Fruit fly (Drosophila melanogaster) whole organism, embryonic: Measurements from ENCODE around the gene CG11052.
A peak's percentile ranks its signal among the peaks of the same experiment; 100 is the strongest.

Source experiments
- CG10267 ChIP-seq: fragments of 200-800 bp; sonication (Bioruptor generic); optimal IDR thresholded peaks from 2 replicates; lab custom pipeline; 2018; ENCODE audit warnings: missing biosample characterization, mild to moderate bottlenecking, missing genetic modification characterization, moderate library complexity
- CG10431 ChIP-seq: fragments of 200-800 bp; sonication (Bioruptor generic); optimal IDR thresholded peaks from 3 replicates; lab custom pipeline; 2018; ENCODE audit warnings: missing biosample characterization, mild to moderate bottlenecking, missing genetic modification characterization
- CG10462 ChIP-seq: fragments of 200-800 bp; sonication (Bioruptor generic); optimal IDR thresholded peaks from 2 replicates; lab custom pipeline; 2016; ENCODE audit warnings: missing biosample characterization, missing genetic modification characterization
- CG11504 ChIP-seq: fragments of 200-800 bp; sonication (Bioruptor generic); optimal IDR thresholded peaks from 3 replicates; lab custom pipeline; 2019; ENCODE audit warnings: missing biosample characterization, mild to moderate bottlenecking, missing genetic modification characterization, moderate library complexity
- CG12391 ChIP-seq: fragments of 200-800 bp; sonication (Bioruptor generic); optimal IDR thresholded peaks from 3 replicates; lab custom pipeline; 2018; ENCODE audit warnings: missing biosample characterization, mild to moderate bottlenecking, missing genetic modification characterization, moderate library complexity
- CG13424 ChIP-seq: fragments of 200-800 bp; sonication (Bioruptor generic); optimal IDR thresholded peaks from 2 replicates; lab custom pipeline; 2019; ENCODE audit warnings: missing biosample characterization, mild to moderate bottlenecking, missing genetic modification characterization, moderate library complexity
- CG14710 ChIP-seq: fragments of 200-800 bp; sonication (Bioruptor generic); optimal IDR thresholded peaks from 3 replicates; lab custom pipeline; 2019; ENCODE audit warnings: missing biosample characterization, mild to moderate bottlenecking, missing genetic modification characterization, moderate library complexity
- CG15514 ChIP-seq: fragments of 200-800 bp; sonication (Bioruptor generic); optimal IDR thresholded peaks from 3 replicates; lab custom pipeline; 2017; ENCODE audit warnings: missing biosample characterization, missing genetic modification characterization, mild to moderate bottlenecking, moderate library complexity, missing genetic modification reagents
- CG17186 ChIP-seq: fragments of 200-800 bp; sonication (Bioruptor generic); optimal IDR thresholded peaks from 3 replicates; lab custom pipeline; 2017; ENCODE audit warnings: missing biosample characterization, missing genetic modification reagents, missing genetic modification characterization
- CG17361 ChIP-seq: fragments of 200-800 bp; sonication (Bioruptor generic); IDR thresholded peaks from 3 replicates; pipeline ENCODE4 v1.3.6; 2022; ENCODE audit warnings: missing biosample characterization, missing genetic modification characterization
- CG17568 ChIP-seq: fragments of 200-800 bp; sonication (Bioruptor generic); optimal IDR thresholded peaks from 2 replicates; lab custom pipeline; 2018; ENCODE audit warnings: missing biosample characterization, mild to moderate bottlenecking, missing genetic modification characterization, moderate library complexity
- CG18011 ChIP-seq: fragments of 200-800 bp; sonication (Bioruptor generic); optimal IDR thresholded peaks from 2 replicates; lab custom pipeline; 2017; ENCODE audit warnings: missing biosample characterization, missing genetic modification characterization, mild to moderate bottlenecking, moderate library complexity, missing genotype
- CG2712 ChIP-seq: fragments of 200-800 bp; optimal IDR thresholded peaks from 3 replicates; lab custom pipeline; 2019; ENCODE audit warnings: missing biosample characterization, mild to moderate bottlenecking, missing genetic modification characterization, moderate library complexity
- CG2875 ChIP-seq: fragments of 200-800 bp; sonication (Bioruptor generic); optimal IDR thresholded peaks from 2 replicates; lab custom pipeline; 2017; ENCODE audit warnings: missing biosample characterization, mild to moderate bottlenecking, missing genetic modification characterization, missing genetic modification reagents
- CG30020 ChIP-seq: fragments of 200-800 bp; optimal IDR thresholded peaks from 2 replicates; lab custom pipeline; 2019; ENCODE audit warnings: missing biosample characterization, mild to moderate bottlenecking, missing genetic modification characterization, moderate library complexity
- CG30403 ChIP-seq: fragments of 200-800 bp; sonication (Bioruptor generic); optimal IDR thresholded peaks from 3 replicates; lab custom pipeline; 2016; ENCODE audit warnings: missing biosample characterization, missing genetic modification characterization
- CG3065 ChIP-seq: fragments of 200-800 bp; sonication (Bioruptor generic); optimal IDR thresholded peaks from 2 replicates; lab custom pipeline; 2016; ENCODE audit warnings: missing biosample characterization, missing genetic modification characterization
- CG3847 ChIP-seq: fragments of 200-800 bp; sonication (Bioruptor generic); IDR thresholded peaks from 2 replicates; pipeline ENCODE4 v1.3.6; 2022; ENCODE audit warnings: missing biosample characterization, missing genetic modification characterization
- CG3995 ChIP-seq: fragments of 200-800 bp; sonication (Bioruptor generic); optimal IDR thresholded peaks from 3 replicates; lab custom pipeline; 2016; ENCODE audit warnings: missing biosample characterization, missing genetic modification characterization
- CG6813 ChIP-seq: fragments of 200-800 bp; sonication (Bioruptor generic); optimal IDR thresholded peaks from 2 replicates; lab custom pipeline; 2017; ENCODE audit warnings: missing biosample characterization, missing genetic modification characterization, mild to moderate bottlenecking, moderate library complexity, missing genetic modification reagents
- CG7357 ChIP-seq: fragments of 200-800 bp; sonication (Bioruptor generic); IDR thresholded peaks from 3 replicates; pipeline ENCODE4 v1.3.6; 2022; ENCODE audit warnings: missing biosample characterization, missing genetic modification characterization
- CG7839 ChIP-seq: fragments of 200-800 bp; sonication (Bioruptor generic); optimal IDR thresholded peaks from 3 replicates; lab custom pipeline; 2018; ENCODE audit warnings: missing biosample characterization, mild to moderate bottlenecking, missing genetic modification characterization, moderate library complexity
- D ChIP-seq, 2 experiments: fragments of 200-800 bp in 1 of 2; fragments of >200 bp in 1 of 2; sonication (Bioruptor generic) in 1 of 2; optimal IDR thresholded peaks; 2 replicates in 1 of 2; 3 replicates in 1 of 2; lab custom pipeline; 2017; ENCODE audit warnings: mild to moderate bottlenecking in 1 of 2, missing biosample characterization in 1 of 2, missing genetic modification characterization in 1 of 2, missing genetic modification reagents in 1 of 2
- D19A ChIP-seq: fragments of 200-800 bp; optimal IDR thresholded peaks from 3 replicates; lab custom pipeline; 2019; ENCODE audit warnings: missing biosample characterization, mild to moderate bottlenecking, missing genetic modification characterization, moderate library complexity
- E2f2 ChIP-seq: fragments of 200-800 bp; sonication (Bioruptor generic); IDR thresholded peaks from 2 replicates; pipeline ENCODE4 v1.3.6; 2022; ENCODE audit warnings: missing biosample characterization, missing genetic modification characterization
- HLH3B ChIP-seq: fragments of 200-800 bp; sonication (Bioruptor generic); IDR thresholded peaks from 2 replicates; pipeline ENCODE4 v1.3.6; 2022; ENCODE audit warnings: missing biosample characterization, missing genetic modification characterization
- Hmx ChIP-seq: fragments of 200-800 bp; sonication (Bioruptor generic); optimal IDR thresholded peaks from 2 replicates; lab custom pipeline; 2016; ENCODE audit warnings: missing biosample characterization, missing genetic modification characterization
- MBD-R2 ChIP-seq: fragments of 200-800 bp; sonication (Bioruptor generic); IDR thresholded peaks from 2 replicates; pipeline ENCODE4 v1.3.6; 2022; ENCODE audit warnings: missing biosample characterization, missing genetic modification characterization
- MESR4 ChIP-seq: fragments of 200-800 bp; sonication (Bioruptor generic); optimal IDR thresholded peaks from 2 replicates; lab custom pipeline; 2018; ENCODE audit warnings: missing biosample characterization, mild to moderate bottlenecking, missing genetic modification characterization, moderate library complexity
- Med ChIP-seq: fragments of 200-800 bp; sonication (Bioruptor generic); peaks from one replicate; lab custom pipeline; 2016; ENCODE audit warnings: missing biosample characterization, missing genetic modification characterization, mild to moderate bottlenecking, inconsistent platforms, moderate library complexity
- Nf-YC ChIP-seq: fragments of 200-800 bp; optimal IDR thresholded peaks from 3 replicates; lab custom pipeline; 2019; ENCODE audit warnings: missing biosample characterization, mild to moderate bottlenecking, missing genetic modification characterization, moderate library complexity
- Sry-β ChIP-seq: fragments of 200-800 bp; sonication (Bioruptor generic); optimal IDR thresholded peaks from 2 replicates; lab custom pipeline; 2018; ENCODE audit warnings: missing biosample characterization, mild to moderate bottlenecking, missing genetic modification characterization, moderate library complexity
- Ssrp ChIP-seq: fragments of 200-800 bp; sonication (Bioruptor generic); optimal IDR thresholded peaks from 2 replicates; lab custom pipeline; 2018; ENCODE audit warnings: missing biosample characterization, mild to moderate bottlenecking, missing genetic modification characterization, moderate library complexity
- Taf1 ChIP-seq: fragments of 200-800 bp; sonication (Bioruptor generic); IDR thresholded peaks from 2 replicates; pipeline ENCODE4 v1.3.6; 2022; ENCODE audit warnings: missing biosample characterization, missing genetic modification characterization
- ase ChIP-seq: fragments of 200-800 bp; sonication (Bioruptor generic); IDR thresholded peaks from 3 replicates; pipeline ENCODE4 v1.3.6; 2022; ENCODE audit warnings: missing biosample characterization, missing genetic modification characterization
- bigmax ChIP-seq: fragments of 200-800 bp; sonication (Bioruptor generic); optimal IDR thresholded peaks from 2 replicates; lab custom pipeline; 2018; ENCODE audit warnings: missing biosample characterization, mild to moderate bottlenecking, missing genetic modification characterization
- croc ChIP-seq: fragments of 200-800 bp; sonication (Bioruptor generic); conservative IDR thresholded peaks from 3 replicates; pipeline ENCODE4 v1.3.6; 2022; ENCODE audit warnings: missing biosample characterization, missing genetic modification characterization
- gem ChIP-seq: fragments of 200-800 bp; sonication (Bioruptor generic); optimal IDR thresholded peaks from 2 replicates; lab custom pipeline; 2019; ENCODE audit warnings: missing biosample characterization, mild to moderate bottlenecking, missing genetic modification characterization, moderate library complexity
- hb ChIP-seq: fragments of 200-800 bp; sonication (Bioruptor generic); IDR thresholded peaks from 3 replicates; pipeline ENCODE4 v1.3.6; 2022; ENCODE audit warnings: missing biosample characterization, missing genetic modification characterization; ENCODE audit not compliant: partially characterized antibody
- lilli ChIP-seq: fragments of 200-800 bp; sonication (Bioruptor generic); optimal IDR thresholded peaks from 3 replicates; lab custom pipeline; 2016; ENCODE audit warnings: missing biosample characterization, missing genetic modification characterization
- onecut ChIP-seq: fragments of 200-800 bp; sonication (Bioruptor generic); IDR thresholded peaks from 2 replicates; pipeline ENCODE4 v1.3.6; 2022; ENCODE audit warnings: missing biosample characterization, missing genetic modification characterization
- phol ChIP-seq: fragments of 200-800 bp; sonication (Bioruptor generic); optimal IDR thresholded peaks from 3 replicates; lab custom pipeline; 2018; ENCODE audit warnings: missing biosample characterization, mild to moderate bottlenecking, missing genetic modification characterization, moderate library complexity
- prd ChIP-seq, 3 experiments: fragments of >200 bp in 2 of 3; fragments of 200-800 bp in 1 of 3; sonication (Bioruptor generic) in 1 of 3; optimal IDR thresholded peaks in 2 of 3; IDR thresholded peaks in 1 of 3; 2 replicates in 2 of 3; 3 replicates in 1 of 3; pipeline versions ENCODE4 v1.3.6 to Lab custom; 2017 to 2022; ENCODE audit warnings: missing biosample characterization in 1 of 3, missing genetic modification characterization in 1 of 3
- sd ChIP-seq: fragments of 200-800 bp; sonication (Bioruptor generic); optimal IDR thresholded peaks from 3 replicates; lab custom pipeline; 2018; ENCODE audit warnings: missing biosample characterization, mild to moderate bottlenecking, missing genetic modification characterization, moderate library complexity
- ssp ChIP-seq: fragments of 200-800 bp; sonication (Bioruptor generic); IDR thresholded peaks from 2 replicates; pipeline ENCODE4 v1.3.6; 2022; ENCODE audit warnings: missing biosample characterization, missing genetic modification characterization
- sug ChIP-seq: fragments of 200-800 bp; optimal IDR thresholded peaks from 2 replicates; lab custom pipeline; 2019; ENCODE audit warnings: missing biosample characterization, mild to moderate bottlenecking, missing genetic modification characterization, moderate library complexity
- tgo ChIP-seq: fragments of 200-800 bp; sonication (Bioruptor generic); IDR thresholded peaks from 3 replicates; pipeline ENCODE4 v1.3.6; 2022; ENCODE audit warnings: missing biosample characterization, missing genetic modification characterization
- usp ChIP-seq: fragments of >200 bp; optimal IDR thresholded peaks from 2 replicates; lab custom pipeline; 2017; ENCODE audit warnings: missing biosample characterization, missing genetic modification characterization

Gene CG11052

DNA sequence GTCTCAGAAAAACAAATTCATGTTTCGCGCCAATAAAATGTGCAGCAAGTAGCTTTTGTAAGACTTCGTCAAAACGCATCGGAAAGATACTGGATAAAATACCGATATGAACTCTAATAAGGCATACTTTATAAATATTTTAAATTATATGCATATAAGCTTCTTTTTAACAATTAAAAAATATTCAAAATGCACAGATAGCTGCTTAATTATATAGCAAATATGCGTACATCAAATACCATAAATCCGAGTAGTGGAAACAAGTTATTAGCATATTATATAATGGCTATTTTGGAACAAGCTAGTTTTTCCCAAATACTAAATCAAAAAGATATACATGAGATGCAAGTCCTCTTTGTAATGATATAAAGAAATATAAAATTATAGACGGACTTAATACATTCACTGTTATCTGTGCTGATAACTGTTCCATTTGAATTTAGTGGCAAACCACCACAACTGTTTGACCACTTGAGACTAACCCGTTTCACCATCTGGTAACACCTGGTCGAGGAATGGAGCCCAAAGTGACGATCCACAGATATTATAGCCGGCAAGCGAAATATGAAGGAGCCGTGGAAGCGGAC, 9.5 kb downstream of the CG11052 start, which contains the start of gene PIG-H (continued):
- no peak for TF ChIP-seq CG3065 (GFP tag; lab: Kevin White, UChicago)
- TF ChIP-seq CG7357 (GFP tag; lab: Robert Waterston, UW) = peak; percentile 88
- TF ChIP-seq sd (tag; lab: Kevin White, UChicago) = peak; percentile 74
- peak; percentile 37 for TF ChIP-seq CG3995 (GFP tag; lab: Kevin White, UChicago)
- TF ChIP-seq usp = no peak
- no peak for TF ChIP-seq onecut (GFP tag; lab: Robert Waterston, UW)
- peak; percentile 52 for TF ChIP-seq MESR4 (GFP tag; lab: Kevin White, UChicago)
- no peak for TF ChIP-seq croc (GFP tag; lab: Robert Waterston, UW)
- TF ChIP-seq prd (optimal IDR thresholded peaks at IDR 0.05; lab: Kevin White, UChicago) = no peak
- TF ChIP-seq prd (GFP tag; IDR thresholded peaks at IDR 0.05; lab: Robert Waterston, UW) = no peak
- TF ChIP-seq CG17568 (GFP tag; lab: Kevin White, UChicago) = no peak
- TF ChIP-seq CG7839 (tag; lab: Kevin White, UChicago) = peak; percentile 14
- 0 out of 2 replicates have a peak, but pooled peaks have one; percentile 33 for TF ChIP-seq CG3847 (GFP tag; lab: Robert Waterston, UW)
- peak; percentile 54 for TF ChIP-seq phol (tag; lab: Kevin White, UChicago)
- peak; percentile 53 for TF ChIP-seq CG10431 (GFP tag; lab: Kevin White, UChicago)
- TF ChIP-seq Taf1 (GFP tag; lab: Robert Waterston, UW) = no peak
- TF ChIP-seq CG2875 (GFP tag; lab: Kevin White, UChicago) = no peak
- TF ChIP-seq CG18011 = peak; percentile 98
- TF ChIP-seq HLH3B (GFP tag; lab: Robert Waterston, UW) = no peak
- peak; percentile 9 for TF ChIP-seq D19A
- peak; percentile 37 for TF ChIP-seq CG11504 (tag; lab: Kevin White, UChicago)
- peak; percentile 6 for TF ChIP-seq CG13424 (tag; lab: Kevin White, UChicago)
- TF ChIP-seq CG14710 (tag; lab: Kevin White, UChicago) = peak; percentile 61
- peak; percentile 17 for TF ChIP-seq sug
- 0 out of 3 replicates have a peak, but pooled peaks have one; percentile 16 for TF ChIP-seq hb (GFP tag; lab: Robert Waterston, UW)
- TF ChIP-seq E2f2 = peak; percentile 96
- peak; percentile 19 for TF ChIP-seq CG10267
- TF ChIP-seq Nf-YC (tag; lab: Kevin White, UChicago) = peak; percentile 36
- TF ChIP-seq MBD-R2 (GFP tag; lab: Robert Waterston, UW) = peak; percentile 56; the same call in 1 of the 2 replicates
- peak; percentile 44 for TF ChIP-seq CG2712 (tag; lab: Kevin White, UChicago)
- TF ChIP-seq Ssrp = no peak
- TF ChIP-seq CG15514 (GFP tag; lab: Kevin White, UChicago) = peak; percentile 5
- no peak for TF ChIP-seq CG10462 (GFP tag; lab: Kevin White, UChicago)
- TF ChIP-seq tgo (GFP tag; lab: Robert Waterston, UW) = no peak
- peak; percentile 93 for TF ChIP-seq ssp (GFP tag; lab: Robert Waterston, UW)
- TF ChIP-seq CG17186 (GFP tag; lab: Kevin White, UChicago) = no peak
- TF ChIP-seq CG30403 (GFP tag; lab: Kevin White, UChicago) = peak; percentile 2
- TF ChIP-seq D (optimal IDR thresholded peaks at IDR 0.05; lab: Kevin White, UChicago) = no peak
- TF ChIP-seq D (GFP tag; optimal IDR thresholded peaks at IDR 0.05; lab: Kevin White, UChicago) = no peak
- TF ChIP-seq ase (GFP tag; lab: Robert Waterston, UW) = no peak
- no peak for TF ChIP-seq Hmx (GFP tag; lab: Kevin White, UChicago)
- TF ChIP-seq bigmax (GFP tag; lab: Kevin White, UChicago) = no peak
- TF ChIP-seq CG30020 (tag; lab: Kevin White, UChicago) = peak; percentile 83
- TF ChIP-seq gem = peak; percentile 53
- TF ChIP-seq CG12391 (tag; lab: Kevin White, UChicago) = peak; percentile 20
- peak; percentile 26 for TF ChIP-seq lilli (GFP tag; lab: Kevin White, UChicago)
- TF ChIP-seq Med (GFP tag; lab: Kevin White, UChicago) = peak; percentile 59
- peak; percentile 56; the same call in 2 of the 3 replicates for TF ChIP-seq CG17361 (GFP tag; lab: Robert Waterston, UW)
- peak; percentile 9 for TF ChIP-seq Sry-β (GFP tag; lab: Kevin White, UChicago)
- TF ChIP-seq CG6813 (GFP tag; lab: Kevin White, UChicago) = no peak
